Worm (Caenorhabditis elegans) whole organism, L4 larva: ENCODE measurements around the gene nas-10.

Experiments
- R02D3.7 ChIP-seq: fragments of 150-350 bp; sonication (generic microtip); optimal IDR thresholded peaks from 3 replicates; lab custom pipeline; 2014; ENCODE audit warnings: missing biosample characterization, missing genetic modification characterization
- ZK546.5 ChIP-seq, 2 experiments: sonication (generic microtip); optimal IDR thresholded peaks; 2 replicates each; lab custom pipeline; 2017; ENCODE audit warnings: missing biosample characterization in 2 of 2, missing genetic modification characterization in 2 of 2
- ceh-82 ChIP-seq: sonication (generic microtip); optimal IDR thresholded peaks from 2 replicates; lab custom pipeline; 2017; ENCODE audit warnings: missing biosample characterization, missing genetic modification characterization
- lsy-2 ChIP-seq, 2 experiments: fragments of 150-350 bp in 1 of 2; sonication (generic microtip) in 1 of 2; optimal IDR thresholded peaks; 2 replicates each; lab custom pipeline; 2014 to 2017; ENCODE audit warnings: missing biosample characterization in 2 of 2, missing genetic modification characterization in 2 of 2
- nhr-111 ChIP-seq: fragments of 200-800 bp; sonication (Bioruptor generic); optimal IDR thresholded peaks from 2 replicates; lab custom pipeline; 2018; ENCODE audit warnings: mild to moderate bottlenecking, missing genetic modification characterization, missing compliant biosample characterization
- nhr-237 ChIP-seq: sonication (generic microtip); optimal IDR thresholded peaks from 2 replicates; lab custom pipeline; 2017; ENCODE audit warnings: missing biosample characterization, missing genetic modification characterization

ce11 chrX:10991352-10992172, 28.3 kb upstream of the nas-10 start:
- TF ChIP-seq ceh-82 (tag; lab: Kevin White, UChicago): no peak
- TF ChIP-seq nhr-111 (GFP tag; lab: Kevin White, UChicago): no peak
- TF ChIP-seq ZK546.5 (tag; optimal IDR thresholded peaks at IDR 0.05; lab: Kevin White, UChicago): no peak
- no peak for TF ChIP-seq nhr-237
- no peak for TF ChIP-seq lsy-2 (tag; optimal IDR thresholded peaks at IDR 0.05; lab: Kevin White, UChicago)
- TF ChIP-seq R02D3.7 (tag; lab: Kevin White, UChicago): no peak
